Fruit fly (Drosophila melanogaster): ENCODE data around the gene Mtr3.

DNA sequence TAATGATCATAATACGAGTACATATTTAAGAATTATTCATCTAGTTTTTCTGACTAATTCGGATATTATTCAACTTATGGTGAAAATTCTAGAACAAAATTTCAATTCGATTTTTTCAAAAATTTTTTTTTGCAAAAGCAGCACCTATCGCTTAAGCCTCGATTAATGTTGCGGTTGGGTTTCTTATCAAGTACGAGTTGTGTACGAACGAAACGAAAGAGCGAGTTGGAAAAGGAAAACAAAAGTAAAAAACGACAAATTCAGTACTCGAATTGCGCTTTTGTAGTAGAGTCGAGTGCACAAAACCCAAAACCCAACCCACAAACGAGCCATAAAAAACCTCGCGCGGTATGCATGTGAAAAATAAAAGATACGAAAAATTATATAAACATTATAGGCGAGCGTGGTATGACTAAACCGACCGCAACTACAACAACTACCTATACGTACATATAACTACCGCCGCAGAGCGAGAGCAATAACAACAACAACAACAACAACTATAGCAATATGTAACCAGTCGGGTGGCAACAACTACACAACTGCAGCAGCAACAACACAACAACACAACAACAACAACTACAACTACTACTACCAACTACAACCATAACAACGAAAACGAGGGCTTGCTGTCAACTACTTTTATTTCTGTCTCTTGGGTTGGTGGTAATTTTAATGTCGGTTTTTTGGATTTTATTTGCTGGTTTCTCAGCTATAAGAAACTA, 8.9 kb downstream of the Mtr3 start:
- TF ChIP-seq pdm3 (GFP tag; optimal IDR thresholded peaks at IDR 0.05), result no peak
- peak; percentile 20 for TF ChIP-seq fkh (GFP tag; optimal IDR thresholded peaks at IDR 0.05)
- no peak for TF ChIP-seq CG10669 (GFP tag; optimal IDR thresholded peaks at IDR 0.05)
- TF ChIP-seq dac (GFP tag; optimal IDR thresholded peaks at IDR 0.05), result no peak
- no peak for TF ChIP-seq CG8632 (GFP tag; optimal IDR thresholded peaks at IDR 0.05)
- TF ChIP-seq CG10631 (GFP tag; optimal IDR thresholded peaks at IDR 0.05), result no peak
- TF ChIP-seq Gug (GFP tag; IDR thresholded peaks at IDR 0.05), result no peak
- no peak for TF ChIP-seq Smox (GFP tag; optimal IDR thresholded peaks at IDR 0.05)
- no peak for TF ChIP-seq net (GFP tag; optimal IDR thresholded peaks at IDR 0.05)

Measured in whole organism, prepupa.